Fruit fly (Drosophila melanogaster): ENCODE results near the gene CG14109.

Gene CG14109

DNA sequence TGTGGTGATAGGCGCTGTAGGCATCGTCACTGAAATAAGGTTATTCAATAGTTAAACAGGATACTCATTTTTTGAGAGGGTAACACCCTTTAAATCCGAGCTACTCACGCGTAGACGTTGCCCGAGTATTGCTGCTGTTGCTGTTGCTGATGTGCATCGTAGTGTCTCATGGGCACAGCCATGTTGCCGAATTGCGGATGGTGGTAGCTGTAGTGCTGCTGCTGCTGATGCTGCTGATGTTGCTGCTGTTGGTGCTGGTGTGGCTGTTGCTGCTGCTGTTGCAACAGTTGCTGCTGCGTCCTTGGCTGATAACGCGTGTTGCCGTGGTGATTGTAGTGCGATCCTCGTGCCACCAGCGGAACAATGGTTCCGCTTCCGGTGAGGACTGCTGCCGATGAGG is 10.5 kb upstream of the CG14109 start:
- no peak for TF ChIP-seq noc (tag; optimal IDR thresholded peaks at IDR 0.05)

DNA sequence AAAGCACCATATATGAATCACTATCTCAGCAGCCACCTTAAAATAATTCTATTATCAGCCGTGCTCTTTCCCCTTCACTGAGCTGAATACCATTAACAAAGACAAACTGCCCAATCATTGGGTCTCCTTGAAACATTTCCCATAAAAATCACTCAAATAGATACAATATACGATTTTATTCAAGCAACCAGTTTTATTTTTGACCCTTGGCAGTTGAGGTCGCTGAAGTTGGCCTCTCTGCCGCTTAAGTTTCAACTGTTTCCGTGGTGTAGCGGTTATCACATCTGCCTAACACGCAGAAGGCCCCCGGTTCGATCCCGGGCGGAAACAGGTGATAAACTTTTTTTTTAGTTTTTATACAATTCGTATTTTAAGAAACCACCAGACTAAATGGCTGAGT is 7.9 kb upstream of the CG14109 start:
- no peak for TF ChIP-seq noc (tag; optimal IDR thresholded peaks at IDR 0.05)

DNA sequence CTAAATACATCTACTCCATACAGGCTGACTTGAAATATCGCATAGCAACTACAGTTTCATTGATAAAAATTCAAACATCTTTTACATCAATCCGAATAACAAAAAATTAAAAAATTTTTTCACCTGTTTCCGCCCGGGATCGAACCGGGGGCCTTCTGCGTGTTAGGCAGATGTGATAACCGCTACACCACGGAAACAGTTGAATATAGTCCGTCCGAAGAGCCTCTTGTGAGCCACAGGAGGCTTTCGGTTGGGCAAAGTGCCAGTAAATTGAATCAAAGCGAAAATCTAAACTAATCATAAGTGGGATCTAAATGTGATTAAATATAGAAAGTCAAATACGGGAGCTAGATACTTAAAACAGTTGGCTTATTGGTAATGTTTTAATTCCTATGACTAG is 7.2 kb upstream of the CG14109 start:
- TF ChIP-seq noc (tag; optimal IDR thresholded peaks at IDR 0.05) = no peak

DNA sequence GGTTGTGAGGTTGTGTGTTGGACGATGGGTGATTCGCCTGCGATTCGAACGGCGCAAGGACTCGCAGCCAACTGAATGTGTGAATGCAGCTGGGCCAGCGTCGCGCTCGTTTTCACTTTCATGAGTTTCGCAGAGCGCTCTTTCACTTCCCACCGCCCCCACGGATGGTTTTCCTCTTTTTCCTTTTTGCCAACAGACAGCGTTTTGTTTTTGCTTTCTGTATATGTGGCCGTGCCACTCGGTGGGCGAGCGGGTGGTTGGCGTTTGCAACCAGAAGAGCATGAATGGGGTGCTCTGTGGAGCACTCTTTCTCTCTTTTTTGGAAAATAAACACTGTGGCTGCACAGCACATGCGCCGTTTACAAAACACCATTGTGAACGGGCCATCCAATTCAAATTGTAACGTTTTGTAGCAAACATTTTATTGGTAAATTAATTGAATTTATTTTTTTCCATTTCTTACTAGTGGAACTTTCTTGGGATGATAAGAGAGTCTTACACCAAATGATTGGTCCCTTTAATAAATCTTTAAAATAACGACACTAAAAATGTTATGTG is 5.5 kb upstream of the CG14109 start, which contains the start of gene CG10713:
Gene CG10713 (minus strand): TSS at position 60 of the 558 bp plus-strand sequence.
- no peak for TF ChIP-seq noc (tag; optimal IDR thresholded peaks at IDR 0.05)

DNA sequence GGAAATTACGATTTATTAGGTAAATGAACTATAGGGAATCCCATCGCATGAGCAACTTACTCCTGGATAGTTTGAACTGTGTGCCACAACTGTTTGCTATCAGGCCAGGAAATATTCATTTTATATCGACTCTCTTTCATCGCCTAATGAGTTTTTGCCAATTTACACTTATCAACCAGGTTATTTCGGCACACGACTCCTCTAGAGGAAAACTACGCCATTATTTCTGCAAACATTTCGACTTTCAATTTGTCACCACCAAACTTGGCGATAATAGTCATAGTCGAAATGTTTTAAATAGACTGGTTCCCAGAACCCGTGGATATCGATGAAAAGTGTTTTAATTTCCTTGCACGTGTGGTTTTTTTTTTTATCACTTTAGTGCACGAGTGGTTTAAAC is 3.7 kb upstream of the CG14109 start, which contains the start of gene CG10154:
Gene CG10154 (minus strand): TSS at position 101 of the 400 bp plus-strand sequence.
- TF ChIP-seq noc (tag; optimal IDR thresholded peaks at IDR 0.05) = no peak

DNA sequence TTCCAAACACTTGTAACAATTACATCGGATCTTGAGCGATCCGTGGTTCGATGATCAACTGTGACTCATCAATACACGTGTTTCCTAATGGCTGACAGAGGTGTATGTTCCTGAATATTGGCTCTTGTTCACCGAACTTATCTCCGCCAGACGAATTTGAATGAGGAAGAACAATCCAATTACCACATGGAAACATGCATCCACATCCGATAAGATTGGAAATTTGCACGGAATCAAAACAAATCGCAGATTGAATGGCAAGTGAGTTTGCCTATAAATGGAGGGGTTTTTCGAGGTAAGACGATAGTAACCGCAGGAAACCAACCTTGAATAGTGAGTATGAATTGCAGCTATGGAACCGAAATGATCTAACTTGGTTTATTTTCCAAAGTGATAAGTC is 3.1 kb upstream of the CG14109 start, which contains the start of gene CG10725:
Gene CG10725 (plus strand): TSS at position 301 of the 400 bp plus-strand sequence.
- no peak for TF ChIP-seq noc (tag; optimal IDR thresholded peaks at IDR 0.05)

DNA sequence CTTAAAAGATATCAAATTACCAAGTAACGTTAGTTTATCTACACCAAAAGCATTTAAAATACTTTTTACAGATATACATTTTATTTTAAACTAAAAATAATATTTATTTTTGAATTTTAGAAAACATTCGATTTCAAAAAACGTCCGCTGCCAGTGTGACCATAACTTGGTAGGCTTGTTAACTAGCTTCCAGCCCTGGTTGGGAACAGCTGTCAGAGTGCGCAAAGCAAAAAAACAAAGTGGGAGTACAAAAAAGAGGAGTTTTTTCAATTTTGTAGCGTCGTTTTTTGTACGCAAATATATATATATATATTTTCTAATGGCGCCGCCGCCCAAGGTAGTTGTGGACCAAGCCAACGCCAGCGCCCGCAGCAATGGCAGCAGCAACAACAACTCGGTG is 1.7 kb downstream of the CG14109 start, which contains the start of gene cmb:
Gene cmb (plus strand): TSS at position 195 of the 400 bp plus-strand sequence.
- no peak for TF ChIP-seq noc (tag; optimal IDR thresholded peaks at IDR 0.05)

DNA sequence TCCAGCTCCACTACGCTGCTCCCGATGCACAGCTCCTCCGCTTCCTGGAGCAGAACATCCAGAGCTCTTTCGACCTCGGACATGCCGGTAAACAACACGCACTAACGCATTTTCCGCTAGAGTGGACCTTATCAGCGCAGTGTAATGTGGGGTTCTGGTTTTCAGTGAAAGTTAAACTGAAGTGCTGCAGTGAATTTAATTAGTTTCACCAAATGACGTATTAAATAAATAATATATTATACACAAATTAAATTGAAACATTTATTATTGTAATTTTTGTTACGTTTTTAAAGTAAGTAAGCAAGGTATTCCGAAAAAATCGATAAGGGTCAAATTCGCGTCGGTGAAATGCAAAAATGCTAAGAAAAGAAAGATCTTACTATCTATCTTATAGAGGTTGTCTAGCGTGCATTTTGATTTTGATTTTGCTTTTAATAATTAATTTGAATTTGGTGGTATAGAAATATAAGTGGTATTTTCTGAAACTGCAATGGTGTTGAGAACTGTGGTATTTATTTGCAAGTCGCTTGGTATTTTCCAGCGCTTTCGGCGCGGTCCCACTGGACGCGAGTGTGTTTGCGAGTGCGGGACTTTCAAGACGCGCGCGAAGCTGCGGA is 9.6 kb downstream of the CG14109 start, which contains the start of the genes JMJD7 and CG10738:
Gene JMJD7 (minus strand): TSS at position 107 of the 617 bp plus-strand sequence.
Gene CG10738 (plus strand): TSS at position 594 of the 617 bp plus-strand sequence.
- TF ChIP-seq noc (tag; optimal IDR thresholded peaks at IDR 0.05) = no peak

DNA sequence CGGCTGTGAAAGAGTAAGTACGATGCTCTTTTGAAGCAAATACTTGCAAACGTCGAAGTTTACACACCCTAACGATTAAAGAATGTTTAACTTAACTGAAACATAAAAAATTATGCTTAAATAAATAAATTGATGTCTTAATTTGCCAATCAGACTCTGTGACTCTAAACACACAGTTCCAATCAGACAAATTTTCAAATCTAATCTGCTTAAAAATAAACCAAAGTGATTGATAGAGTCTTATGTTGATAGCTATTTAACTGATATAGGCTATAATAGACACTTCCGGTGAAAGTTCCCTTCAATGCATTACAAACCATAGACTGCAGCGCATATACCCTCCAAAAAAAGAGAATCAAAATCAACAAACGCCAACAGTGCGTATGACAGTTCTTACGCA is 10.9 kb downstream of the CG14109 start:
- TF ChIP-seq noc (tag; optimal IDR thresholded peaks at IDR 0.05) = peak; percentile 8

DNA sequence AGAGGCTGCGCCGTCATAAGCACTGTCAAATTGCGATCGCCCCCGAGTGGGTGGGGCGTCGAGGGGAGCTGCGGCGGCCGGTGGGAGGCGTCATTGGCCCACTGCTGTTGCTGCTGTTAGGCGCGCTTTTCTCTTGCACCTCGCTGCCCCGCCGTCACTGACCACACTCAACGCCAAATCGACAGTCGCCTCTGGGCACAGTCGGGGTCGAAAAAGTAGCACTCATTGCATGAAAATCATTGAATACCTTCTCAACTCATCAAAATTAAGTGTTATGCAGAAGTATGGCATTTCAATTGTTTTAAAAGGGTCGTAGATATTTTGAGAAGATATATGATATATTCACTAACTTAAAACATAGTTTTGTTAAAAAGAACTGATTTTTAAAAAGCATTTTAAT is 11.6 kb downstream of the CG14109 start:
- TF ChIP-seq noc (tag; optimal IDR thresholded peaks at IDR 0.05) = no peak

DNA sequence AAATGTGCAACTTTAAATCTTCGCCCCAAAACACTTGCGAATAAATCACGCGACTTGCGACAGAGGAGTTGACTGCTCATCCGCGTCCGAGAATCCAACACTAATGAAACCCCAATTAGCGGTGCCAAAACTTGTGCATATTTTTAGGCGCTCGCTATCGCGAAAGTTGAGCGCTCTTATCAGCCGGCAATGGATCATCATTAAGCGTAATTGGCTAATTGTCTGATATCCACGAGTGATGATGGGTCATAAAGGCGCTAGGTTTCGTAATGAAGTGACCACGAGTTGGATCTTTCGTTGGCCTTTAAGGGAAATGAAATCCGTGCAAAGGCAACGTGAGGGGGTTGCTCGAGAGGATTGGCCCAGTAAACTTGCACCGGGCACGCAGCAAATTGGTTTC is 14.0 kb downstream of the CG14109 start:
- peak; percentile 57 for TF ChIP-seq noc (tag; optimal IDR thresholded peaks at IDR 0.05)

DNA sequence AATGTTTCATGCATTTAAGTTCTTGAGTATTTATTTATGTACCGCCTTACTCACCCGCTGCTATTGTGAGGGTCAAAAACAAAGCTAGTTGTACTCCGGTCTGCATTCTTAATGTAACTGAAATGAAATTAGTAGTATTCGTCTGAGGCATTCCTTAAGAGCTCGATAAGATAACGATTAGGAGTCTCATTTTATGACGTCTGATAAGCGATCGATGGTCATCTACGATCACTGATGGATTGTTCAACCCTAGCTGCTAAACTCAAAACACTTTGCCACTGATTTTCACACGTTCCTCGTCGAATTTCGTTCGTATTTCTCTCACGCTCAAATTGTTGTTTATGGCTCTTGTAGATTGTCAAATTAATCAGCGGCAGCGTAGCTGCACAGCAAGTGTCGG is 16.4 kb downstream of the CG14109 start, which contains the start of gene CG10116:
Gene CG10116 (minus strand): TSS at position 106 of the 400 bp plus-strand sequence.
- TF ChIP-seq noc (tag; optimal IDR thresholded peaks at IDR 0.05) = no peak

DNA sequence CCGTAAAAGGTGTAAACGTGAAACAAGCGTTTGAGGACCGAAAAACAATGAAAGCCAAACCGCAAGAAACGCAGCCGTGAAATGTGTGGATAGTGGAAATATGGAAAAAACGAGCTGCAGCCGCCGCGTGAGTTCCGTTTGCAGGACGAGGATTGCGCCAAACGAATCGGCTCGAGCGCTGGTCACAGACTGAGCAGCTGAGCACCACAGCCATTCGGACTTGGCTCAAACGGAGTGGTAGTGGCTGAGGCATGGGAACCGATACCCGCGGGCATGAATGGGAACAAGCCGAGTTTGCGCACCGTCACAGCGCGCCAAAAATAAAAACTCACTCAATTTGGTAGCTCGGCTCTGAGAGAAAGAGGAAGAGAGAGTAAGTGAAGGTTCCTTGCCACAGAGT is 33.9 kb downstream of the CG14109 start, which contains the start of gene CG10089:
Gene CG10089 (minus strand): TSS at position 181 of the 400 bp plus-strand sequence.
- no peak for TF ChIP-seq noc (tag; optimal IDR thresholded peaks at IDR 0.05)

DNA sequence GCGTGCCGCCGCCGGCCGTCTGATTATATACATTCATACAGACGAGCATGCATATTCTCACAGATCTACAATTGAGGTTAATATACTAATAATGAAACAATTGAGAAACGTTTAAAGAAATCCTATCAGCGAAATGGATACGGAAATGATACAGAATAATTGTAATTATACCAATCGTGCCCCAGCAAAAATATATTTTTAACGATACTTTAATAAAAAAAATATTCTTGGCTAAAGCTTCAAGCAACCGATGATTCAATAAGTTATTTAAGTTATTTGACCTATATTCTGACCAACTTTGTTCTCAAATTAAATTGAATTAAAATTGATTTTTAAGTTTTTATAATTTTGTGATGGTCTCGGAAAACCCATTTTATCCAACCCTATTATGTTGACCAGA is 35.4 kb downstream of the CG14109 start:
- TF ChIP-seq noc (tag; optimal IDR thresholded peaks at IDR 0.05) = no peak

DNA sequence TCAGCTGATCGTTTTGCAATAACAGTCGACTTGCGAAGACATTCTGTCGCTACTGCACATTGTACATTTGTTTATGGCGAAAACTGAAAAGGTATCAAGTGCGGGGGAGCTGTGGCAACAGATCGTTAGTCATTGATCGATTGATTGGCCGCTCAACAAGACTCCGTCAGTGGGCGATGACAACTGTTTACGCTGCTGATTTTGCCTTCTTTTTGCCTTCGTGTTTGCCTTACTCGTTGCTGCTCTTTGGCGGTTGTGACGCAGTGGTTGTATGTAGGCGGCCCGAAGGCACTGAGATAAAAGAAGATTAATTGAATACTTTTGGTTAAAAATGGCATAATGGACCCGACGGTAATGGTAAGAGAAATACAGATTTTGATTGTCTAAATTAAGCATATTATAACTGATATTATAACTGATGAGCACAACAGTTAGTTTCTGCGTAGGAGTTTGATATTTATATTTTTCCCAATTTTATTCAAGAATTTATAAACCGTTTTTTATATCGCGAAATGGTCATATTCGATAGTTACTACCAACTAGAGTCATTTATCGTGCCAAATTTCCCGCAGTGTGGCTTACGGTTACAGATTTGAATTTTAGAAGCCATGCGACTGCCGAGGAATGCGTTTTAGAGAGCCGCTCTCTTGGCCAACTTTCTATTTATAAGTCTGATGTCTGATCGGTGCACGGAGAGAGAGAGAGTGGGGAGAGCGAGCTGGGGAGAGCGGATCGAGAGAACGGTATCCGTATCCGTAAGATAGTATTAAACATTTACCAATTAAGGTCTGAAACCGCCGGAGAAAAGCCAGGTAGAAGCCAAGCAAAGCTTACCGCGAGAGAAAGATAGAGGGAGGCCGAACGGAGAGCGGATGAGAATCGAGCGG is 36.1 kb downstream of the CG14109 start:
- TF ChIP-seq noc (tag; optimal IDR thresholded peaks at IDR 0.05) = peak; percentile 98

Measured in whole organism, larva.